Worm (Caenorhabditis elegans) whole organism, late embryonic: ENCODE results near the gene F25E5.8.

ENCODE experiments used
- F13H6.1 ChIP-seq: sonication (generic microtip); optimal IDR thresholded peaks from 2 replicates; lab custom pipeline; 2016; ENCODE audit warnings: missing genetic modification characterization, missing compliant biosample characterization
- ahr-1 ChIP-seq: sonication (generic microtip); optimal IDR thresholded peaks from 2 replicates; lab custom pipeline; 2016; ENCODE audit warnings: missing genetic modification characterization, missing compliant biosample characterization
- ama-1 ChIP-seq: fragments of 150-350 bp; optimal IDR thresholded peaks from 2 replicates; lab custom pipeline; 2014
- ceh-18 ChIP-seq: sonication (generic microtip); optimal IDR thresholded peaks from 2 replicates; lab custom pipeline; 2016; ENCODE audit warnings: missing genetic modification characterization, missing compliant biosample characterization
- nhr-11 ChIP-seq: fragments of 150-350 bp; optimal IDR thresholded peaks from 2 replicates; lab custom pipeline; 2014; ENCODE audit warnings: missing biosample characterization, missing genetic modification characterization
- pqm-1 ChIP-seq: sonication (generic microtip); optimal IDR thresholded peaks from 2 replicates; lab custom pipeline; 2016; ENCODE audit warnings: missing genetic modification characterization, missing compliant biosample characterization
- rnt-1 ChIP-seq: sonication (generic microtip); optimal IDR thresholded peaks from 2 replicates; lab custom pipeline; 2016; ENCODE audit warnings: missing genetic modification characterization, missing compliant biosample characterization

DNA sequence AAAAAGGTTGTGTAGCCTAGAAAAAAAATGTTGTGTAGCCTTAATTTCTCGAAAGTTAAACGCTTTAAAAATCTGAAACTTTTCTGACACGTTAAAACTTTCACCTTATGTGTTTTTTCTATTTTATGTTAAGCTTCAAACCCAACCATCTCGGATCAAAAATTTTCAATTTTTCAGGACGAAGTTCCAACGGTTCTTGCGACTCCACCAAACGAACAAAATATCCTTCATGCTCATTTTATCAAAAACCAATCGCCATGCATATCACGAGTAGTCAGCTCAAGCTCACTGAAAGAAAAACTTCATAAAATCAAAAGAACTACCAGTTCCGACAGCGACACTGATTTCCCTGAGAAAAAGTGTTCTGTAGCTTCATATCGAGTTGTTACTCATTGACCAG is 779 bp downstream of the F25E5.8 start:
- TF ChIP-seq ama-1 (no peak), pqm-1 (tag; lab: Kevin White, UChicago) (no peak), ahr-1 (no peak), rnt-1 (no peak), nhr-11 (tag; lab: Kevin White, UChicago) (no peak), ceh-18 (tag; lab: Kevin White, UChicago) (no peak), F13H6.1 (no peak)
